Fruit fly (Drosophila melanogaster): Measurements from ENCODE around the gene aust.

The aust gene

DNA sequence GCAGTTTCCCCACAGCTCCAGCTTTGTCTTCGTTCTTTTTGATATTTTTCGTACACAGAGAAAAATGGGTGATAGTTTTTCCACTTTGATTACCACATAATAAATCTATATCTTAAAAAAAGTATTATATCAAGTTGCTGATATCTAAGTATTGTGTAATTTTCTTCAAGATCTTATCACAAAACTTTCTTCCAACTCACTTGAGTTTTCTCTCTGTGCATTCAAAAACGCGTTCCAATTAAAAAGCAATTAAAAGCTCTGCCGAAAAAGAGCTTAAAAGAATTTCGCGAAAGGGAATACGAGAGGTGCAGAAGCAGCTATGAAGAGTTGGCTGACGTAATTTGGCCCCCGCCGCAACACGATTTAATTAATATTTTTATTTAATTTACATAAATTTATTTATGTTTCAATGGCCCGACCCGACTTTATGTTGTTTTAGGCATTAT is 15.3 kb downstream of the aust start (continued):
- TF ChIP-seq Spps (tag; optimal IDR thresholded peaks at IDR 0.05) (no peak), CG2678 (tag; optimal IDR thresholded peaks at IDR 0.05) (peak; percentile 70), Blimp-1 (GFP tag; optimal IDR thresholded peaks at IDR 0.05) (peak; percentile 17), Hsf (GFP tag; optimal IDR thresholded peaks at IDR 0.05) (no peak), p53 (GFP tag; optimal IDR thresholded peaks at IDR 0.05) (no peak), CG1602 (GFP tag; optimal IDR thresholded peaks at IDR 0.05) (no peak), CG2712 (tag; optimal IDR thresholded peaks at IDR 0.05) (peak; percentile 38), Bteb2 (GFP tag; optimal IDR thresholded peaks at IDR 0.05) (no peak), pnt (GFP tag; optimal IDR thresholded peaks at IDR 0.05) (no peak), peb (GFP tag; IDR thresholded peaks at IDR 0.05) (no peak), pros (GFP tag; optimal IDR thresholded peaks at IDR 0.05) (no peak), otp (GFP tag; IDR thresholded peaks at IDR 0.05) (no peak), CG2889 (GFP tag; IDR thresholded peaks at IDR 0.05) (no peak), Dip2 (GFP tag; IDR thresholded peaks at IDR 0.05) (no peak), CG14441 (GFP tag; IDR thresholded peaks at IDR 0.05) (peak; percentile 44; the same call in 1 of the 2 replicates), sqz (GFP tag; optimal IDR thresholded peaks at IDR 0.05) (no peak), mld (GFP tag; IDR thresholded peaks at IDR 0.05; ENCODE audit: partially characterized antibody) (no peak), Bgb (GFP tag; IDR thresholded peaks at IDR 0.05; ENCODE audit: partially characterized antibody) (no peak), bigmax (GFP tag; optimal IDR thresholded peaks at IDR 0.05) (no peak), stwl (tag; optimal IDR thresholded peaks at IDR 0.05) (no peak), esg (GFP tag; conservative IDR thresholded peaks at IDR 0.05) (peak; percentile 24; the same call in 1 of the 2 replicates), row (GFP tag; IDR thresholded peaks at IDR 0.05) (peak; percentile 66), grau (tag; optimal IDR thresholded peaks at IDR 0.05) (peak; percentile 65), Hmr (GFP tag; optimal IDR thresholded peaks at IDR 0.05) (peak; percentile 63), CG5245 (GFP tag; optimal IDR thresholded peaks at IDR 0.05) (no peak), ab (GFP tag; optimal IDR thresholded peaks at IDR 0.05) (no peak), vfl (GFP tag; optimal IDR thresholded peaks at IDR 0.05) (no peak), btn (GFP tag; optimal IDR thresholded peaks at IDR 0.05) (no peak), pfk (GFP tag; optimal IDR thresholded peaks at IDR 0.05) (no peak), Myb (GFP tag; optimal IDR thresholded peaks at IDR 0.05) (no peak), Dad (GFP tag; optimal IDR thresholded peaks at IDR 0.05) (no peak), HLH3B (GFP tag; IDR thresholded peaks at IDR 0.05) (peak; percentile 58), trh (GFP tag; optimal IDR thresholded peaks at IDR 0.05) (no peak), Fer1 (GFP tag; optimal IDR thresholded peaks at IDR 0.05) (peak; percentile 54), Dref (GFP tag; IDR thresholded peaks at IDR 0.05) (no peak), CG31224 (GFP tag; IDR thresholded peaks at IDR 0.05) (0 out of 2 replicates have a peak, but pooled peaks have one; percentile 32), lola (GFP tag; optimal IDR thresholded peaks at IDR 0.05) (no peak), Abd-B (GFP tag; optimal IDR thresholded peaks at IDR 0.05) (peak; percentile 47), E2f1 (GFP tag; IDR thresholded peaks at IDR 0.05) (peak; percentile 47; the same call in 1 of the 2 replicates), CG10274 (GFP tag; optimal IDR thresholded peaks at IDR 0.05) (no peak), CG6175 (GFP tag; IDR thresholded peaks at IDR 0.05) (no peak), CG6272 (GFP tag; IDR thresholded peaks at IDR 0.05) (no peak), CG9727 (GFP tag; optimal IDR thresholded peaks at IDR 0.05) (peak; percentile 18), z (GFP tag; IDR thresholded peaks at IDR 0.05) (no peak), pb (GFP tag; optimal IDR thresholded peaks at IDR 0.05) (no peak), NC2α (GFP tag; optimal IDR thresholded peaks at IDR 0.05) (no peak), CG18619 (GFP tag; optimal IDR thresholded peaks at IDR 0.05) (no peak), CG14050 (GFP tag; IDR thresholded peaks at IDR 0.05) (peak; percentile 25; the same call in 1 of the 3 replicates), salm (tag; optimal IDR thresholded peaks at IDR 0.05) (no peak), CG4424 (GFP tag; optimal IDR thresholded peaks at IDR 0.05) (peak; percentile 32), slbo (GFP tag; IDR thresholded peaks at IDR 0.05) (peak; percentile 65), schlank (tag; optimal IDR thresholded peaks at IDR 0.05) (peak; percentile 2)

Data from whole organism, embryonic.